Worm (Caenorhabditis elegans) whole organism, early embryonic: ENCODE measurements around the gene flp-8.

ENCODE experiments used
- B0310.2 ChIP-seq: sonication (generic microtip); optimal IDR thresholded peaks from 2 replicates; lab custom pipeline; 2016; ENCODE audit warnings: mild to moderate bottlenecking, missing genetic modification characterization, missing compliant biosample characterization
- F13C5.2 ChIP-seq: sonication (generic microtip); optimal IDR thresholded peaks from 2 replicates; lab custom pipeline; 2017; ENCODE audit warnings: mild to moderate bottlenecking, missing genetic modification characterization, inconsistent platforms, missing compliant biosample characterization
- aly-1 ChIP-seq: sonication (generic microtip); optimal IDR thresholded peaks from 2 replicates; lab custom pipeline; 2016; ENCODE audit warnings: missing genetic modification characterization, missing compliant biosample characterization
- ama-1 ChIP-seq: fragments of 150-350 bp; optimal IDR thresholded peaks from 2 replicates; lab custom pipeline; 2014
- ceh-13 ChIP-seq: fragments of 200-800 bp; sonication (Bioruptor generic); optimal IDR thresholded peaks from 2 replicates; lab custom pipeline; 2018; ENCODE audit warnings: mild to moderate bottlenecking, missing genetic modification characterization, missing compliant biosample characterization
- ceh-36 ChIP-seq: sonication (generic microtip); optimal IDR thresholded peaks from 2 replicates; lab custom pipeline; 2016; ENCODE audit warnings: missing genetic modification characterization, inconsistent platforms, missing compliant biosample characterization
- ets-7 ChIP-seq: sonication (generic microtip); optimal IDR thresholded peaks from 2 replicates; lab custom pipeline; 2016; ENCODE audit warnings: missing genotype, missing genetic modification characterization, missing compliant biosample characterization
- flt-1 ChIP-seq: fragments of 200-800 bp; sonication (Bioruptor generic); IDR thresholded peaks from 2 replicates; pipeline ENCODE4 v1.3.6; 2022; ENCODE audit warnings: missing genetic modification characterization, missing compliant biosample characterization
- hmbx-1 ChIP-seq: sonication (generic microtip); optimal IDR thresholded peaks from 2 replicates; lab custom pipeline; 2016; ENCODE audit warnings: mild to moderate bottlenecking, missing genetic modification characterization, missing compliant biosample characterization
- hmg-4 ChIP-seq: fragments of 200-800 bp; sonication (Bioruptor generic); optimal IDR thresholded peaks from 2 replicates; lab custom pipeline; 2018; ENCODE audit warnings: mild to moderate bottlenecking, missing genetic modification characterization, missing compliant biosample characterization
- hnd-1 ChIP-seq: sonication (generic microtip); optimal IDR thresholded peaks from 2 replicates; lab custom pipeline; 2016; ENCODE audit warnings: missing genetic modification characterization, missing compliant biosample characterization
- pes-1 ChIP-seq: fragments of 200-800 bp; sonication (Bioruptor generic); IDR thresholded peaks from 2 replicates; pipeline ENCODE4 v1.3.6; 2022; ENCODE audit warnings: missing genetic modification reagents, missing genetic modification characterization, missing compliant biosample characterization
- scrt-1 ChIP-seq: fragments of 200-800 bp; sonication (Bioruptor generic); IDR thresholded peaks from 2 replicates; pipeline ENCODE4 v1.3.6; 2022; ENCODE audit warnings: missing genetic modification characterization, missing compliant biosample characterization
- sea-1 ChIP-seq: fragments of 200-800 bp; sonication (Bioruptor generic); conservative IDR thresholded peaks from 2 replicates; pipeline ENCODE4 v1.3.6; 2022; ENCODE audit warnings: missing genetic modification characterization, missing compliant biosample characterization
- tbx-11 ChIP-seq: fragments of 200-800 bp; sonication (Bioruptor generic); IDR thresholded peaks from 2 replicates; pipeline ENCODE4 v1.3.6; 2022; ENCODE audit warnings: missing genetic modification characterization, missing compliant biosample characterization
- tbx-37 ChIP-seq: fragments of 200-800 bp; sonication (Bioruptor generic); conservative IDR thresholded peaks from 2 replicates; pipeline ENCODE4 v1.3.6; 2022; ENCODE audit warnings: missing genetic modification reagents, missing genetic modification characterization, missing compliant biosample characterization
- tra-4 ChIP-seq: sonication (generic microtip); optimal IDR thresholded peaks from 2 replicates; lab custom pipeline; 2017; ENCODE audit warnings: missing genetic modification characterization, missing compliant biosample characterization

flp-8 gene

ce11 chrX:14918538-14918937 is 37.3 kb downstream of the flp-8 start, which contains the start of gene npr-40:
npr-40 (plus strand) TSS chrX:14918838.
- TF ChIP-seq ets-7 (tag; lab: Kevin White, UChicago) (no peak), ceh-36 (tag; lab: Kevin White, UChicago) (no peak), aly-1 (tag; lab: Kevin White, UChicago) (no peak), B0310.2 (tag; lab: Kevin White, UChicago) (no peak), flt-1 (GFP tag; lab: Robert Waterston, UW) (no peak), ceh-13 (GFP tag; lab: Kevin White, UChicago) (no peak), scrt-1 (no peak), sea-1 (GFP tag; lab: Robert Waterston, UW) (no peak), F13C5.2 (tag; lab: Kevin White, UChicago) (no peak), pes-1 (GFP tag; lab: Robert Waterston, UW) (no peak), tra-4 (tag; lab: Kevin White, UChicago) (no peak), ama-1 (lab: Kevin White, UChicago) (no peak), hmg-4 (GFP tag; lab: Kevin White, UChicago) (no peak), hmbx-1 (tag; lab: Kevin White, UChicago) (no peak), tbx-37 (no peak), tbx-11 (GFP tag; lab: Robert Waterston, UW) (no peak), hnd-1 (tag; lab: Kevin White, UChicago) (no peak)

- TF ChIP-seq hnd-1 (tag; lab: Kevin White, UChicago) (no peak), tbx-37 (no peak), ets-7 (tag; lab: Kevin White, UChicago) (no peak), pes-1 (GFP tag; lab: Robert Waterston, UW) (no peak), sea-1 (GFP tag; lab: Robert Waterston, UW) (no peak)
Observed at ce11 chrX:14920880-14921279, 39.7 kb downstream of the flp-8 start.

ce11 chrX:14922758-14923157 is 41.5 kb downstream of the flp-8 start:
- TF ChIP-seq hmbx-1 (tag; lab: Kevin White, UChicago), result no peak
- no peak for TF ChIP-seq tbx-11 (GFP tag; lab: Robert Waterston, UW)
- TF ChIP-seq ceh-36 (tag; lab: Kevin White, UChicago), result no peak
- no peak for TF ChIP-seq tra-4 (tag; lab: Kevin White, UChicago)
- TF ChIP-seq B0310.2 (tag; lab: Kevin White, UChicago), result no peak
- TF ChIP-seq pes-1 (GFP tag; lab: Robert Waterston, UW), result no peak
- no peak for TF ChIP-seq scrt-1
- no peak for TF ChIP-seq tbx-37
- TF ChIP-seq ets-7 (tag; lab: Kevin White, UChicago), result no peak
- no peak for TF ChIP-seq aly-1 (tag; lab: Kevin White, UChicago)
- TF ChIP-seq hnd-1 (tag; lab: Kevin White, UChicago), result no peak
- no peak for TF ChIP-seq ama-1 (lab: Kevin White, UChicago)
- no peak for TF ChIP-seq sea-1 (GFP tag; lab: Robert Waterston, UW)
- TF ChIP-seq flt-1 (GFP tag; lab: Robert Waterston, UW), result no peak
- TF ChIP-seq hmg-4 (GFP tag; lab: Kevin White, UChicago), result no peak

ce11 chrX:14928854-14929253 is 47.6 kb downstream of the flp-8 start, which contains the start of gene ntr-2:
ntr-2 (minus strand) TSS chrX:14928954.
- TF ChIP-seq aly-1 (tag; lab: Kevin White, UChicago), result no peak
- TF ChIP-seq F13C5.2 (tag; lab: Kevin White, UChicago), result no peak
- no peak for TF ChIP-seq tbx-11 (GFP tag; lab: Robert Waterston, UW)
- no peak for TF ChIP-seq hmg-4 (GFP tag; lab: Kevin White, UChicago)

- TF ChIP-seq F13C5.2 (tag; lab: Kevin White, UChicago), result no peak
- no peak for TF ChIP-seq tra-4 (tag; lab: Kevin White, UChicago)
- TF ChIP-seq aly-1 (tag; lab: Kevin White, UChicago), result no peak
- no peak for TF ChIP-seq ceh-36 (tag; lab: Kevin White, UChicago)
- TF ChIP-seq scrt-1, result no peak
- no peak for TF ChIP-seq B0310.2 (tag; lab: Kevin White, UChicago)
- TF ChIP-seq hmg-4 (GFP tag; lab: Kevin White, UChicago), result no peak
- no peak for TF ChIP-seq pes-1 (GFP tag; lab: Robert Waterston, UW)
- no peak for TF ChIP-seq ceh-13 (GFP tag; lab: Kevin White, UChicago)
- TF ChIP-seq ets-7 (tag; lab: Kevin White, UChicago), result no peak
- TF ChIP-seq tbx-11 (GFP tag; lab: Robert Waterston, UW), result no peak
- no peak for TF ChIP-seq sea-1 (GFP tag; lab: Robert Waterston, UW)
- TF ChIP-seq tbx-37, result no peak
- TF ChIP-seq hmbx-1 (tag; lab: Kevin White, UChicago), result no peak
- no peak for TF ChIP-seq ama-1 (lab: Kevin White, UChicago)
- no peak for TF ChIP-seq flt-1 (GFP tag; lab: Robert Waterston, UW)
- no peak for TF ChIP-seq hnd-1 (tag; lab: Kevin White, UChicago)
Observed at ce11 chrX:14929512-14929911, 48.3 kb downstream of the flp-8 start.

ce11 chrX:14931443-14931842 is 50.2 kb downstream of the flp-8 start:
- TF ChIP-seq scrt-1, result no peak
